Fruit fly (Drosophila melanogaster) whole organism, embryonic: Measurements from ENCODE around the gene CG31957.

Source experiments
- Atf6 ChIP-seq: fragments of 200-800 bp; sonication (Bioruptor generic); IDR thresholded peaks from 2 replicates; pipeline ENCODE4 v1.3.6; 2022; ENCODE audit warnings: missing biosample characterization, missing genetic modification characterization
- CG10147 ChIP-seq: fragments of 200-800 bp; sonication (Bioruptor generic); optimal IDR thresholded peaks from 2 replicates; lab custom pipeline; 2019; ENCODE audit warnings: missing biosample characterization, mild to moderate bottlenecking, missing genetic modification characterization, moderate library complexity
- CG10274 ChIP-seq: fragments of 200-800 bp; sonication (Bioruptor generic); optimal IDR thresholded peaks from 3 replicates; lab custom pipeline; 2017; ENCODE audit warnings: missing biosample characterization, mild to moderate bottlenecking, missing genetic modification characterization
- CG10321 ChIP-seq: fragments of 200-800 bp; sonication (Bioruptor generic); IDR thresholded peaks from 2 replicates; pipeline ENCODE4 v1.3.6; 2022; ENCODE audit warnings: missing biosample characterization, missing genetic modification characterization
- CG11398 ChIP-seq: fragments of 200-800 bp; sonication (Bioruptor generic); optimal IDR thresholded peaks from 2 replicates; lab custom pipeline; 2016; ENCODE audit warnings: missing biosample characterization, missing genetic modification characterization
- CG13894 ChIP-seq: fragments of 200-800 bp; sonication (Bioruptor generic); optimal IDR thresholded peaks from 3 replicates; lab custom pipeline; 2018; ENCODE audit warnings: missing biosample characterization, mild to moderate bottlenecking, missing genetic modification characterization, moderate library complexity
- CG17829 ChIP-seq: fragments of 200-800 bp; optimal IDR thresholded peaks from 2 replicates; lab custom pipeline; 2019; ENCODE audit warnings: missing biosample characterization, mild to moderate bottlenecking, missing genetic modification characterization, moderate library complexity
- CG2678 ChIP-seq: fragments of 200-800 bp; sonication (Bioruptor generic); optimal IDR thresholded peaks from 3 replicates; lab custom pipeline; 2019; ENCODE audit warnings: missing biosample characterization, mild to moderate bottlenecking, missing genetic modification characterization, moderate library complexity
- CG2712 ChIP-seq: fragments of 200-800 bp; optimal IDR thresholded peaks from 3 replicates; lab custom pipeline; 2019; ENCODE audit warnings: missing biosample characterization, mild to moderate bottlenecking, missing genetic modification characterization, moderate library complexity
- CG3163 ChIP-seq: fragments of 200-800 bp; sonication (Bioruptor generic); optimal IDR thresholded peaks from 3 replicates; lab custom pipeline; 2016; ENCODE audit warnings: missing biosample characterization, missing genetic modification characterization
- CG34422 ChIP-seq: fragments of 200-800 bp; sonication (Bioruptor generic); IDR thresholded peaks from 3 replicates; pipeline ENCODE4 v1.3.6; 2022; ENCODE audit warnings: missing biosample characterization, missing genetic modification characterization
- CG3838 ChIP-seq: fragments of 200-800 bp; sonication (Bioruptor generic); optimal IDR thresholded peaks from 3 replicates; lab custom pipeline; 2016; ENCODE audit warnings: missing biosample characterization, missing genetic modification characterization
- CG4820 ChIP-seq: fragments of 200-800 bp; sonication (Bioruptor generic); optimal IDR thresholded peaks from 3 replicates; lab custom pipeline; 2016; ENCODE audit warnings: missing biosample characterization, missing genetic modification characterization
- CG5953 ChIP-seq: fragments of 200-800 bp; sonication (Bioruptor generic); IDR thresholded peaks from 2 replicates; pipeline ENCODE4 v1.3.6; 2022; ENCODE audit warnings: missing biosample characterization, missing genetic modification characterization
- CG6791 ChIP-seq: fragments of 200-800 bp; sonication (Bioruptor generic); IDR thresholded peaks from 3 replicates; pipeline ENCODE4 v1.3.6; 2022; ENCODE audit warnings: missing biosample characterization, missing genetic modification characterization; ENCODE audit not compliant: partially characterized antibody
- CG7786 ChIP-seq: fragments of 200-800 bp; sonication (Bioruptor generic); optimal IDR thresholded peaks from 2 replicates; lab custom pipeline; 2016; ENCODE audit warnings: missing biosample characterization, missing genetic modification characterization
- CG8924 ChIP-seq: fragments of 200-800 bp; optimal IDR thresholded peaks from 3 replicates; lab custom pipeline; 2019; ENCODE audit warnings: missing biosample characterization, mild to moderate bottlenecking, missing genetic modification characterization, moderate library complexity
- CG9817 ChIP-seq: fragments of 200-800 bp; sonication (Bioruptor generic); optimal IDR thresholded peaks from 2 replicates; lab custom pipeline; 2018; ENCODE audit warnings: missing biosample characterization, mild to moderate bottlenecking, missing genetic modification characterization, moderate library complexity
- Dfd ChIP-seq, 2 experiments: fragments of >200 bp; optimal IDR thresholded peaks; 2 replicates each; lab custom pipeline; 2017; ENCODE audit warnings: missing biosample characterization in 2 of 2, missing genetic modification characterization in 2 of 2
- Dip3 ChIP-seq: fragments of 200-800 bp; sonication (Bioruptor generic); optimal IDR thresholded peaks from 3 replicates; lab custom pipeline; 2016; ENCODE audit warnings: missing biosample characterization, missing genetic modification characterization
- Dp ChIP-seq: fragments of 200-800 bp; sonication (Bioruptor generic); optimal IDR thresholded peaks from 2 replicates; lab custom pipeline; 2018; ENCODE audit warnings: missing biosample characterization, mild to moderate bottlenecking, missing genetic modification characterization, moderate library complexity
- E2f2 ChIP-seq: fragments of 200-800 bp; sonication (Bioruptor generic); IDR thresholded peaks from 2 replicates; pipeline ENCODE4 v1.3.6; 2022; ENCODE audit warnings: missing biosample characterization, missing genetic modification characterization
- GATAe ChIP-seq: fragments of 200-800 bp; sonication (Bioruptor generic); conservative IDR thresholded peaks from 2 replicates; pipeline ENCODE4 v1.3.6; 2022; ENCODE audit warnings: missing biosample characterization, missing genetic modification characterization
- HHEX ChIP-seq: fragments of 200-800 bp; sonication (Bioruptor generic); optimal IDR thresholded peaks from 3 replicates; lab custom pipeline; 2017; ENCODE audit warnings: missing biosample characterization, mild to moderate bottlenecking, missing genetic modification characterization, missing genetic modification reagents
- Hr78 ChIP-seq, 2 experiments: fragments of 200-800 bp in 1 of 2; fragments of >200 bp in 1 of 2; sonication (Bioruptor generic) in 1 of 2; optimal IDR thresholded peaks; 2 replicates each; lab custom pipeline; 2017 to 2019; ENCODE audit warnings: missing biosample characterization in 2 of 2, missing genetic modification characterization in 2 of 2, mild to moderate bottlenecking in 1 of 2, moderate library complexity in 1 of 2
- NC2α ChIP-seq: fragments of 200-800 bp; sonication (Bioruptor generic); optimal IDR thresholded peaks from 2 replicates; lab custom pipeline; 2016; ENCODE audit warnings: missing biosample characterization, missing genetic modification characterization
- PHDP ChIP-seq: fragments of 200-800 bp; sonication (Bioruptor generic); optimal IDR thresholded peaks from 3 replicates; lab custom pipeline; 2018; ENCODE audit warnings: missing biosample characterization, mild to moderate bottlenecking, missing genetic modification characterization, moderate library complexity
- Sry-δ ChIP-seq: fragments of 200-800 bp; sonication (Bioruptor generic); optimal IDR thresholded peaks from 2 replicates; lab custom pipeline; 2016; ENCODE audit warnings: missing biosample characterization, missing genetic modification characterization
- corto ChIP-seq: fragments of 200-800 bp; sonication (Bioruptor generic); optimal IDR thresholded peaks from 2 replicates; lab custom pipeline; 2016; ENCODE audit warnings: missing biosample characterization, mild to moderate bottlenecking, missing genetic modification characterization, moderate library complexity
- cwo ChIP-seq: fragments of 200-800 bp; sonication (Bioruptor generic); optimal IDR thresholded peaks from 3 replicates; lab custom pipeline; 2017; ENCODE audit warnings: missing biosample characterization, missing genetic modification characterization, mild to moderate bottlenecking, moderate library complexity, missing genetic modification reagents
- dan ChIP-seq: fragments of 200-800 bp; sonication (Bioruptor generic); IDR thresholded peaks from 2 replicates; pipeline ENCODE4 v1.3.6; 2022; ENCODE audit warnings: missing biosample characterization, missing genetic modification characterization
- dm ChIP-seq: fragments of 200-800 bp; sonication (Bioruptor generic); optimal IDR thresholded peaks from 3 replicates; lab custom pipeline; 2016; ENCODE audit warnings: missing biosample characterization, missing genetic modification characterization
- dmrt99B ChIP-seq: fragments of 200-800 bp; sonication (Bioruptor generic); optimal IDR thresholded peaks from 2 replicates; lab custom pipeline; 2018; ENCODE audit warnings: missing biosample characterization, mild to moderate bottlenecking, missing genetic modification characterization, moderate library complexity
- en ChIP-seq: fragments of 200-800 bp; sonication (Bioruptor generic); optimal IDR thresholded peaks from 2 replicates; lab custom pipeline; 2016; ENCODE audit warnings: missing biosample characterization, missing genetic modification characterization
- ewg ChIP-seq: fragments of 200-800 bp; sonication (Bioruptor generic); optimal IDR thresholded peaks from 3 replicates; lab custom pipeline; 2017; ENCODE audit warnings: mild to moderate bottlenecking, missing biosample characterization, missing genetic modification reagents, missing genetic modification characterization
- fd3F ChIP-seq: fragments of 200-800 bp; sonication (Bioruptor generic); optimal IDR thresholded peaks from 2 replicates; lab custom pipeline; 2018; ENCODE audit warnings: missing biosample characterization, mild to moderate bottlenecking, missing genetic modification characterization, moderate library complexity
- ftz-f1 ChIP-seq: fragments of 200-800 bp; sonication (Bioruptor generic); optimal IDR thresholded peaks from 2 replicates; lab custom pipeline; 2016; ENCODE audit warnings: missing biosample characterization, missing genetic modification characterization
- gce ChIP-seq: fragments of 200-800 bp; sonication (Bioruptor generic); IDR thresholded peaks from 3 replicates; pipeline ENCODE4 v1.3.6; 2022; ENCODE audit warnings: missing biosample characterization, missing genetic modification characterization
- kay ChIP-seq: fragments of 200-800 bp; sonication (Bioruptor generic); optimal IDR thresholded peaks from 2 replicates; lab custom pipeline; 2016; ENCODE audit warnings: missing biosample characterization, missing genetic modification characterization
- knrl ChIP-seq: fragments of 200-800 bp; sonication (Bioruptor generic); IDR thresholded peaks from 3 replicates; pipeline ENCODE4 v1.3.6; 2022; ENCODE audit warnings: missing biosample characterization, missing genetic modification characterization; ENCODE audit not compliant: partially characterized antibody
- lab ChIP-seq: fragments of 200-800 bp; sonication (Bioruptor generic); optimal IDR thresholded peaks from 3 replicates; lab custom pipeline; 2017; ENCODE audit warnings: missing biosample characterization, missing genetic modification characterization, mild to moderate bottlenecking, moderate library complexity, missing genetic modification reagents
- mld ChIP-seq: fragments of 200-800 bp; sonication (Bioruptor generic); IDR thresholded peaks from 3 replicates; pipeline ENCODE4 v1.3.6; 2022; ENCODE audit warnings: missing biosample characterization, missing genetic modification characterization; ENCODE audit not compliant: partially characterized antibody
- nerfin-1 ChIP-seq: fragments of 200-800 bp; sonication (Bioruptor generic); optimal IDR thresholded peaks from 3 replicates; lab custom pipeline; 2019; ENCODE audit warnings: missing biosample characterization, mild to moderate bottlenecking, missing genetic modification characterization, moderate library complexity
- schlank ChIP-seq: fragments of 200-800 bp; sonication (Bioruptor generic); optimal IDR thresholded peaks from 2 replicates; lab custom pipeline; 2018; ENCODE audit warnings: missing biosample characterization, mild to moderate bottlenecking, missing genetic modification characterization
- slou ChIP-seq: fragments of 200-800 bp; sonication (Bioruptor generic); optimal IDR thresholded peaks from 3 replicates; lab custom pipeline; 2016; ENCODE audit warnings: missing biosample characterization, missing genetic modification characterization
- sob ChIP-seq: fragments of 200-800 bp; sonication (Bioruptor generic); IDR thresholded peaks from 2 replicates; pipeline ENCODE4 v1.3.6; 2022; ENCODE audit warnings: missing biosample characterization, missing genetic modification characterization
- tio ChIP-seq: fragments of 200-800 bp; sonication (Bioruptor generic); optimal IDR thresholded peaks from 2 replicates; lab custom pipeline; 2017; ENCODE audit warnings: missing biosample characterization, missing genetic modification characterization, inconsistent platforms
- ttk ChIP-seq: fragments of 200-800 bp; sonication (Bioruptor generic); IDR thresholded peaks from 2 replicates; pipeline ENCODE4 v2.1.2; 2022; ENCODE audit warnings: missing biosample characterization, missing genetic modification characterization
- vnd ChIP-seq: fragments of 200-800 bp; sonication (Bioruptor generic); IDR thresholded peaks from 3 replicates; pipeline ENCODE4 v1.3.6; 2022; ENCODE audit warnings: missing biosample characterization, missing genetic modification characterization; ENCODE audit not compliant: partially characterized antibody

CG31957 gene

dm6 chr2L:3844898-3845713, 27.2 kb downstream of the CG31957 start (continued):
- TF ChIP-seq CG10321 (GFP tag; lab: Robert Waterston, UW), result no peak
- no peak for TF ChIP-seq ttk (GFP tag; lab: Robert Waterston, UW)
- no peak for TF ChIP-seq kay (GFP tag; lab: Kevin White, UChicago)
- TF ChIP-seq CG10147 (GFP tag; lab: Kevin White, UChicago), result no peak
- TF ChIP-seq lab, result no peak
- no peak for TF ChIP-seq slou
- TF ChIP-seq ewg, result no peak
- TF ChIP-seq CG4820 (GFP tag; lab: Kevin White, UChicago), result no peak
- TF ChIP-seq corto (GFP tag; lab: Kevin White, UChicago), result no peak
- no peak for TF ChIP-seq vnd
- TF ChIP-seq fd3F, result no peak
- TF ChIP-seq E2f2 (GFP tag; lab: Robert Waterston, UW), result no peak
- TF ChIP-seq CG2678 (tag; lab: Kevin White, UChicago), result peak; percentile 24
- TF ChIP-seq ftz-f1 (GFP tag; lab: Kevin White, UChicago), result no peak
- no peak for TF ChIP-seq knrl (GFP tag; lab: Robert Waterston, UW)
- TF ChIP-seq tio (GFP tag; lab: Kevin White, UChicago), result no peak
- no peak for TF ChIP-seq schlank
- no peak for TF ChIP-seq Sry-δ
- TF ChIP-seq Dfd (GFP tag; optimal IDR thresholded peaks at IDR 0.05; lab: Kevin White, UChicago), result no peak
- TF ChIP-seq CG9817 (tag; lab: Kevin White, UChicago), result no peak
- TF ChIP-seq cwo (GFP tag; lab: Kevin White, UChicago), result no peak
- no peak for TF ChIP-seq CG5953 (GFP tag; lab: Robert Waterston, UW)
- no peak for TF ChIP-seq CG13894 (tag; lab: Kevin White, UChicago)
- no peak for TF ChIP-seq CG7786 (GFP tag; lab: Kevin White, UChicago)
- no peak for TF ChIP-seq dan (GFP tag; lab: Robert Waterston, UW)
- no peak for TF ChIP-seq CG3163 (GFP tag; lab: Kevin White, UChicago)
- TF ChIP-seq PHDP (tag; lab: Kevin White, UChicago), result no peak
- TF ChIP-seq GATAe (GFP tag; lab: Robert Waterston, UW), result no peak
- TF ChIP-seq mld (GFP tag; lab: Robert Waterston, UW), result no peak
- TF ChIP-seq HHEX, result no peak
- peak; percentile 42 for TF ChIP-seq CG17829 (tag; lab: Kevin White, UChicago)
- no peak for TF ChIP-seq en (GFP tag; lab: Kevin White, UChicago)
- TF ChIP-seq CG11398, result no peak
- no peak for TF ChIP-seq Dip3 (GFP tag; lab: Kevin White, UChicago)
- TF ChIP-seq CG34422, result no peak
- no peak for TF ChIP-seq NC2α (GFP tag; lab: Kevin White, UChicago)
- TF ChIP-seq Dp, result no peak
- no peak for TF ChIP-seq CG3838
- peak; percentile 18 for TF ChIP-seq CG8924 (tag; lab: Kevin White, UChicago)
- TF ChIP-seq dmrt99B (tag; lab: Kevin White, UChicago), result peak; percentile 18
- TF ChIP-seq CG2712 (tag; lab: Kevin White, UChicago), result peak; percentile 63
- no peak for TF ChIP-seq sob (GFP tag; lab: Robert Waterston, UW)
- TF ChIP-seq CG6791 (GFP tag; lab: Robert Waterston, UW), result no peak
- TF ChIP-seq dm (GFP tag; lab: Kevin White, UChicago), result no peak
- no peak for TF ChIP-seq gce
- peak; percentile 62 for TF ChIP-seq nerfin-1
- no peak for TF ChIP-seq CG10274
- TF ChIP-seq Atf6 (GFP tag; lab: Robert Waterston, UW), result no peak
- no peak for TF ChIP-seq Hr78 (GFP tag; optimal IDR thresholded peaks at IDR 0.05; lab: Kevin White, UChicago)
